Fruit fly (Drosophila melanogaster) whole organism, embryonic: Measurements from ENCODE around the gene ec.

ENCODE experiments used
- BEAF-32 ChIP-seq: fragments of 200-800 bp; sonication (Bioruptor generic); optimal IDR thresholded peaks from 3 replicates; lab custom pipeline; 2017; ENCODE audit warnings: missing biosample characterization, missing genetic modification characterization, mild to moderate bottlenecking, moderate library complexity, missing genetic modification reagents
- Blimp-1 ChIP-seq: fragments of 200-800 bp; sonication (Bioruptor generic); optimal IDR thresholded peaks from 3 replicates; lab custom pipeline; 2018; ENCODE audit warnings: missing biosample characterization, missing genetic modification characterization, mild to moderate bottlenecking, moderate library complexity, missing genetic modification reagents
- CG10366 ChIP-seq: fragments of 200-800 bp; sonication (Bioruptor generic); IDR thresholded peaks from 2 replicates; pipeline ENCODE4 v1.3.6; 2022; ENCODE audit warnings: missing biosample characterization, missing genetic modification characterization
- CG11085 ChIP-seq: fragments of 200-800 bp; sonication (Bioruptor generic); IDR thresholded peaks from 2 replicates; pipeline ENCODE4 v1.3.6; 2022; ENCODE audit warnings: missing biosample characterization, missing genetic modification characterization
- CG12299 ChIP-seq: fragments of 200-800 bp; sonication (Bioruptor generic); optimal IDR thresholded peaks from 2 replicates; lab custom pipeline; 2018; ENCODE audit warnings: missing biosample characterization, mild to moderate bottlenecking, missing genetic modification characterization
- CG1233 ChIP-seq: fragments of 200-800 bp; sonication (Bioruptor generic); optimal IDR thresholded peaks from 4 replicates; lab custom pipeline; 2018; ENCODE audit warnings: missing biosample characterization, mild to moderate bottlenecking, missing genetic modification characterization
- CG13123 ChIP-seq: fragments of 200-800 bp; sonication (Bioruptor generic); optimal IDR thresholded peaks from 2 replicates; lab custom pipeline; 2016; ENCODE audit warnings: missing biosample characterization, missing genetic modification characterization
- CG13424 ChIP-seq: fragments of 200-800 bp; sonication (Bioruptor generic); optimal IDR thresholded peaks from 2 replicates; lab custom pipeline; 2019; ENCODE audit warnings: missing biosample characterization, mild to moderate bottlenecking, missing genetic modification characterization, moderate library complexity
- CG13624 ChIP-seq: fragments of 200-800 bp; sonication (Bioruptor generic); optimal IDR thresholded peaks from 2 replicates; lab custom pipeline; 2016; ENCODE audit warnings: missing biosample characterization, missing genetic modification characterization
- CG13775 ChIP-seq: fragments of 200-800 bp; sonication (Bioruptor generic); optimal IDR thresholded peaks from 3 replicates; lab custom pipeline; 2017; ENCODE audit warnings: missing biosample characterization, mild to moderate bottlenecking, missing genetic modification characterization
- CG14667 ChIP-seq: fragments of 200-800 bp; sonication (Bioruptor generic); IDR thresholded peaks from 2 replicates; pipeline ENCODE4 v1.3.6; 2022; ENCODE audit warnings: missing biosample characterization, missing genetic modification characterization
- CG15514 ChIP-seq: fragments of 200-800 bp; sonication (Bioruptor generic); optimal IDR thresholded peaks from 3 replicates; lab custom pipeline; 2017; ENCODE audit warnings: missing biosample characterization, missing genetic modification characterization, mild to moderate bottlenecking, moderate library complexity, missing genetic modification reagents
- CG1602 ChIP-seq: fragments of 200-800 bp; sonication (Bioruptor generic); optimal IDR thresholded peaks from 3 replicates; lab custom pipeline; 2016; ENCODE audit warnings: missing biosample characterization, missing genetic modification characterization
- CG17912 ChIP-seq: fragments of 200-800 bp; sonication (Bioruptor generic); optimal IDR thresholded peaks from 2 replicates; lab custom pipeline; 2018; ENCODE audit warnings: missing biosample characterization, mild to moderate bottlenecking, missing genetic modification characterization
- CG18619 ChIP-seq: fragments of 200-800 bp; sonication (Bioruptor generic); optimal IDR thresholded peaks from 3 replicates; lab custom pipeline; 2017; ENCODE audit warnings: missing biosample characterization, mild to moderate bottlenecking, missing genetic modification characterization
- CG33557 ChIP-seq: fragments of 200-800 bp; sonication (Bioruptor generic); optimal IDR thresholded peaks from 2 replicates; lab custom pipeline; 2019; ENCODE audit warnings: missing biosample characterization, mild to moderate bottlenecking, missing genetic modification characterization, moderate library complexity
- CG34376 ChIP-seq: fragments of 200-800 bp; sonication (Bioruptor generic); optimal IDR thresholded peaks from 2 replicates; lab custom pipeline; 2018; ENCODE audit warnings: missing biosample characterization, mild to moderate bottlenecking, missing genetic modification characterization
- CG4328 ChIP-seq: fragments of 200-800 bp; sonication (Bioruptor generic); optimal IDR thresholded peaks from 3 replicates; lab custom pipeline; 2017; ENCODE audit warnings: missing biosample characterization, missing genetic modification reagents, missing genetic modification characterization
- CG8765 ChIP-seq: fragments of 200-800 bp; sonication (Bioruptor generic); IDR thresholded peaks from 2 replicates; pipeline ENCODE4 v1.3.6; 2022; ENCODE audit warnings: missing biosample characterization, missing genetic modification characterization
- CG8924 ChIP-seq: fragments of 200-800 bp; optimal IDR thresholded peaks from 3 replicates; lab custom pipeline; 2019; ENCODE audit warnings: missing biosample characterization, mild to moderate bottlenecking, missing genetic modification characterization, moderate library complexity
- CG9215 ChIP-seq: fragments of 200-800 bp; sonication (Bioruptor generic); IDR thresholded peaks from 2 replicates; pipeline ENCODE4 v1.3.6; 2022; ENCODE audit warnings: missing biosample characterization, missing genetic modification characterization
- CTCF ChIP-seq: fragments of 200-800 bp; sonication (Bioruptor generic); optimal IDR thresholded peaks from 2 replicates; lab custom pipeline; 2017; ENCODE audit warnings: missing biosample characterization, mild to moderate bottlenecking, missing genetic modification characterization, moderate library complexity
- Drgx ChIP-seq: fragments of 200-800 bp; sonication (Bioruptor generic); IDR thresholded peaks from 2 replicates; pipeline ENCODE4 v1.3.6; 2022; ENCODE audit warnings: missing biosample characterization, missing genetic modification characterization
- Eip74EF ChIP-seq, 2 experiments: fragments of 200-800 bp in 1 of 2; fragments of >200 bp in 1 of 2; sonication (Bioruptor generic) in 1 of 2; optimal IDR thresholded peaks; 2 replicates each; lab custom pipeline; 2017 to 2019; ENCODE audit warnings: missing biosample characterization in 2 of 2, missing genetic modification characterization in 2 of 2, mild to moderate bottlenecking in 1 of 2, moderate library complexity in 1 of 2
- HLH3B ChIP-seq: fragments of 200-800 bp; sonication (Bioruptor generic); IDR thresholded peaks from 2 replicates; pipeline ENCODE4 v1.3.6; 2022; ENCODE audit warnings: missing biosample characterization, missing genetic modification characterization
- HLHmδ ChIP-seq: fragments of 200-800 bp; sonication (Bioruptor generic); optimal IDR thresholded peaks from 2 replicates; lab custom pipeline; 2018; ENCODE audit warnings: missing biosample characterization, mild to moderate bottlenecking, missing genetic modification characterization, moderate library complexity
- Jarid2 ChIP-seq: fragments of 200-800 bp; sonication (Bioruptor generic); optimal IDR thresholded peaks from 3 replicates; lab custom pipeline; 2017; ENCODE audit warnings: mild to moderate bottlenecking, missing biosample characterization, missing genetic modification reagents, missing genetic modification characterization
- Lpt ChIP-seq: fragments of >200 bp; optimal IDR thresholded peaks from 2 replicates; lab custom pipeline; 2018; ENCODE audit warnings: missing biosample characterization, missing genetic modification characterization
- MBD-R2 ChIP-seq: fragments of 200-800 bp; sonication (Bioruptor generic); IDR thresholded peaks from 2 replicates; pipeline ENCODE4 v1.3.6; 2022; ENCODE audit warnings: missing biosample characterization, missing genetic modification characterization
- NK7.1 ChIP-seq: fragments of 200-800 bp; sonication (Bioruptor generic); optimal IDR thresholded peaks from 3 replicates; lab custom pipeline; 2016; ENCODE audit warnings: missing biosample characterization, missing genetic modification characterization
- Oli ChIP-seq: fragments of 200-800 bp; sonication (Bioruptor generic); optimal IDR thresholded peaks from 2 replicates; lab custom pipeline; 2018; ENCODE audit warnings: missing biosample characterization, mild to moderate bottlenecking, missing genetic modification characterization, moderate library complexity
- Scr ChIP-seq: fragments of 200-800 bp; sonication (Bioruptor generic); IDR thresholded peaks from 2 replicates; pipeline ENCODE4 v1.3.6; 2022; ENCODE audit warnings: missing biosample characterization, missing genetic modification characterization; ENCODE audit not compliant: partially characterized antibody
- TFAM ChIP-seq: fragments of 200-800 bp; sonication (Bioruptor generic); optimal IDR thresholded peaks from 2 replicates; lab custom pipeline; 2017; ENCODE audit warnings: missing biosample characterization, missing genetic modification characterization, inconsistent platforms
- ato ChIP-seq: fragments of 200-800 bp; sonication (Bioruptor generic); IDR thresholded peaks from 2 replicates; pipeline ENCODE4 v1.3.6; 2022; ENCODE audit warnings: missing biosample characterization, missing genetic modification characterization; ENCODE audit not compliant: partially characterized antibody
- btn ChIP-seq: fragments of 200-800 bp; sonication (Bioruptor generic); optimal IDR thresholded peaks from 2 replicates; lab custom pipeline; 2016; ENCODE audit warnings: missing biosample characterization, missing genetic modification characterization
- dimm ChIP-seq: fragments of 200-800 bp; sonication (Bioruptor generic); IDR thresholded peaks from 2 replicates; pipeline ENCODE4 v1.3.6; 2022; ENCODE audit warnings: missing biosample characterization, missing genetic modification characterization
- dmrt99B ChIP-seq: fragments of 200-800 bp; sonication (Bioruptor generic); optimal IDR thresholded peaks from 2 replicates; lab custom pipeline; 2018; ENCODE audit warnings: missing biosample characterization, mild to moderate bottlenecking, missing genetic modification characterization, moderate library complexity
- gfzf ChIP-seq: fragments of 200-800 bp; sonication (Bioruptor generic); optimal IDR thresholded peaks from 2 replicates; lab custom pipeline; 2016; ENCODE audit warnings: missing biosample characterization, mild to moderate bottlenecking, missing genetic modification characterization, moderate library complexity
- hb ChIP-seq: fragments of 200-800 bp; sonication (Bioruptor generic); IDR thresholded peaks from 3 replicates; pipeline ENCODE4 v1.3.6; 2022; ENCODE audit warnings: missing biosample characterization, missing genetic modification characterization; ENCODE audit not compliant: partially characterized antibody
- lbe ChIP-seq: fragments of 200-800 bp; sonication (Bioruptor generic); optimal IDR thresholded peaks from 2 replicates; lab custom pipeline; 2016; ENCODE audit warnings: missing biosample characterization, mild to moderate bottlenecking, missing genetic modification characterization
- lmd ChIP-seq: fragments of 200-800 bp; sonication (Bioruptor generic); IDR thresholded peaks from 2 replicates; pipeline ENCODE4 v1.3.6; 2022; ENCODE audit warnings: missing biosample characterization, missing genetic modification characterization
- ro ChIP-seq: fragments of 200-800 bp; sonication (Bioruptor generic); IDR thresholded peaks from 2 replicates; pipeline ENCODE4 v1.3.6; 2022; ENCODE audit warnings: missing biosample characterization, missing genetic modification characterization
- sd ChIP-seq: fragments of 200-800 bp; sonication (Bioruptor generic); optimal IDR thresholded peaks from 3 replicates; lab custom pipeline; 2018; ENCODE audit warnings: missing biosample characterization, mild to moderate bottlenecking, missing genetic modification characterization, moderate library complexity
- shn ChIP-seq: fragments of 200-800 bp; sonication (Bioruptor generic); optimal IDR thresholded peaks from 3 replicates; lab custom pipeline; 2016; ENCODE audit warnings: missing biosample characterization, missing genetic modification characterization
- sna ChIP-seq: fragments of 200-800 bp; sonication (Bioruptor generic); IDR thresholded peaks from 2 replicates; pipeline ENCODE4 v1.3.6; 2022; ENCODE audit warnings: missing biosample characterization, missing genetic modification characterization; ENCODE audit not compliant: partially characterized antibody
- sqz ChIP-seq: fragments of 200-800 bp; sonication (Bioruptor generic); optimal IDR thresholded peaks from 3 replicates; lab custom pipeline; 2018; ENCODE audit warnings: missing biosample characterization, mild to moderate bottlenecking, missing genetic modification characterization
- twi ChIP-seq: fragments of 200-800 bp; optimal IDR thresholded peaks from 2 replicates; lab custom pipeline; 2019; ENCODE audit warnings: missing biosample characterization, mild to moderate bottlenecking, missing genetic modification characterization, moderate library complexity
- unpg ChIP-seq: fragments of 200-800 bp; sonication (Bioruptor generic); optimal IDR thresholded peaks from 3 replicates; lab custom pipeline; 2018; ENCODE audit warnings: missing biosample characterization, mild to moderate bottlenecking, missing genetic modification characterization, moderate library complexity
- wek ChIP-seq: fragments of 200-800 bp; sonication (Bioruptor generic); optimal IDR thresholded peaks from 3 replicates; lab custom pipeline; 2018; ENCODE audit warnings: missing biosample characterization, mild to moderate bottlenecking, missing genetic modification characterization, moderate library complexity
- z ChIP-seq: fragments of 200-800 bp; sonication (Bioruptor generic); IDR thresholded peaks from 3 replicates; pipeline ENCODE4 v1.3.6; 2022; ENCODE audit warnings: missing biosample characterization, missing genetic modification characterization
- zf30C ChIP-seq: fragments of 200-800 bp; sonication (Bioruptor generic); optimal IDR thresholded peaks from 3 replicates; lab custom pipeline; 2018; ENCODE audit warnings: missing biosample characterization, mild to moderate bottlenecking, missing genetic modification characterization

The ec gene

DNA sequence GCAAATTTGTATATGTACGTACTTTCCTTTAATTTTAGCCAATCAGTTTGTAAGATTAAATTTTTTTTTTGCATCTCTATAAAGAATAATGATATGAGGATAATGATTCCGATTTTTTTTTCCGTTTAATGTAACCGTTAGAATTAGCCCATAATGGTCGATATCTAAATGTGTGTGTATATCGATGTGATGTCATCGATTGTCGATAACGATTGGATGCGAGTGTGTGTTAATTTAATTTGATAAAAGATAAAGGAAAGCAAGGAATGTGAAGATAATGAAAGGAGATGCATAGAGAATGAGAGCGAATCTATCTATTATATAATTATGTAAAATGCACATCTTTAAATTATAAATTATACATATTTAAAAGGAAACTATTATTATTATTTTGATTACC, 23.1 kb upstream of the ec start (continued):
- TF ChIP-seq ato (GFP tag; lab: Robert Waterston, UW) = peak; percentile 78
- no peak for TF ChIP-seq CG13624 (GFP tag; lab: Kevin White, UChicago)
- no peak for TF ChIP-seq wek (GFP tag; lab: Kevin White, UChicago)
- no peak for TF ChIP-seq Jarid2 (GFP tag; lab: Kevin White, UChicago)
- TF ChIP-seq CG15514 = no peak
- no peak for TF ChIP-seq CG13424 (tag; lab: Kevin White, UChicago)
- TF ChIP-seq BEAF-32 (GFP tag; lab: Kevin White, UChicago) = peak; percentile 39
- TF ChIP-seq z (GFP tag; lab: Robert Waterston, UW) = no peak
- no peak for TF ChIP-seq CG14667
- no peak for TF ChIP-seq Lpt (GFP tag; lab: Kevin White, UChicago)
- TF ChIP-seq sna (GFP tag; lab: Robert Waterston, UW) = peak; percentile 70
- no peak for TF ChIP-seq CG11085 (GFP tag; lab: Robert Waterston, UW)
- TF ChIP-seq gfzf (GFP tag; lab: Kevin White, UChicago) = no peak
- no peak for TF ChIP-seq CG12299
- no peak for TF ChIP-seq CG13775 (GFP tag; lab: Kevin White, UChicago)
- TF ChIP-seq CG18619 = no peak
- TF ChIP-seq CG1602 (GFP tag; lab: Kevin White, UChicago) = no peak
- no peak for TF ChIP-seq NK7.1
- TF ChIP-seq Blimp-1 (GFP tag; lab: Kevin White, UChicago) = no peak
- no peak for TF ChIP-seq lbe (GFP tag; lab: Kevin White, UChicago)
- TF ChIP-seq Scr = peak; percentile 73
- peak; percentile 67; the same call in 2 of the 3 replicates for TF ChIP-seq hb
- TF ChIP-seq CTCF (GFP tag; lab: Kevin White, UChicago) = no peak
- TF ChIP-seq TFAM = no peak
- no peak for TF ChIP-seq CG4328 (GFP tag; lab: Kevin White, UChicago)
- no peak for TF ChIP-seq sd (tag; lab: Kevin White, UChicago)
- no peak for TF ChIP-seq shn (GFP tag; lab: Kevin White, UChicago)
- TF ChIP-seq CG10366 (GFP tag; lab: Robert Waterston, UW) = no peak
- TF ChIP-seq CG8924 (tag; lab: Kevin White, UChicago) = no peak
- no peak for TF ChIP-seq CG13123 (GFP tag; lab: Kevin White, UChicago)
- TF ChIP-seq dmrt99B (tag; lab: Kevin White, UChicago) = no peak
- no peak for TF ChIP-seq twi (tag; lab: Kevin White, UChicago)
- no peak for TF ChIP-seq Drgx (GFP tag; lab: Robert Waterston, UW)
- no peak for TF ChIP-seq HLHmδ (GFP tag; lab: Kevin White, UChicago)
- TF ChIP-seq CG9215 (GFP tag; lab: Robert Waterston, UW) = no peak
- no peak for TF ChIP-seq unpg (GFP tag; lab: Kevin White, UChicago)
- no peak for TF ChIP-seq HLH3B (GFP tag; lab: Robert Waterston, UW)
- TF ChIP-seq sqz (GFP tag; lab: Kevin White, UChicago) = no peak
- TF ChIP-seq btn (GFP tag; lab: Kevin White, UChicago) = no peak
- no peak for TF ChIP-seq zf30C (GFP tag; lab: Kevin White, UChicago)
- no peak for TF ChIP-seq CG34376 (GFP tag; lab: Kevin White, UChicago)
- no peak for TF ChIP-seq lmd (GFP tag; lab: Robert Waterston, UW)
- TF ChIP-seq CG1233 (GFP tag; lab: Kevin White, UChicago) = no peak
- TF ChIP-seq Oli = no peak
- no peak for TF ChIP-seq Eip74EF (GFP tag; optimal IDR thresholded peaks at IDR 0.05; lab: Kevin White, UChicago)
- TF ChIP-seq CG17912 (GFP tag; lab: Kevin White, UChicago) = no peak
- TF ChIP-seq ro = no peak
- no peak for TF ChIP-seq CG8765 (GFP tag; lab: Robert Waterston, UW)
- TF ChIP-seq dimm (GFP tag; lab: Robert Waterston, UW) = no peak
- TF ChIP-seq MBD-R2 (GFP tag; lab: Robert Waterston, UW) = no peak
- TF ChIP-seq CG33557 (GFP tag; lab: Kevin White, UChicago) = no peak
